Fruit fly (Drosophila melanogaster) whole organism, pupa: Measurements from ENCODE around the gene CG14780.

ENCODE experiments used
- CG10348 ChIP-seq: fragments of 200-800 bp; sonication (Bioruptor generic); IDR thresholded peaks from 2 replicates; pipeline ENCODE4 v1.3.6; 2022; ENCODE audit warnings: missing biosample characterization, missing genetic modification characterization
- Snoo ChIP-seq: fragments of 200-800 bp; sonication (Bioruptor generic); optimal IDR thresholded peaks from 3 replicates; lab custom pipeline; 2017; ENCODE audit warnings: missing biosample characterization, mild to moderate bottlenecking, missing genetic modification characterization, inconsistent platforms
- gl ChIP-seq: fragments of 200-800 bp; sonication (Bioruptor generic); optimal IDR thresholded peaks from 2 replicates; lab custom pipeline; 2018; ENCODE audit warnings: missing biosample characterization, mild to moderate bottlenecking, missing genetic modification characterization

dm6 chrX:1512753-1513226, 40.5 kb downstream of the CG14780 start, which contains the start of gene CG14795:
- TF ChIP-seq CG10348, result no peak
- no peak for TF ChIP-seq Snoo
- no peak for TF ChIP-seq gl
